Fruit fly (Drosophila melanogaster): ENCODE data around the gene IntS12.

DNA sequence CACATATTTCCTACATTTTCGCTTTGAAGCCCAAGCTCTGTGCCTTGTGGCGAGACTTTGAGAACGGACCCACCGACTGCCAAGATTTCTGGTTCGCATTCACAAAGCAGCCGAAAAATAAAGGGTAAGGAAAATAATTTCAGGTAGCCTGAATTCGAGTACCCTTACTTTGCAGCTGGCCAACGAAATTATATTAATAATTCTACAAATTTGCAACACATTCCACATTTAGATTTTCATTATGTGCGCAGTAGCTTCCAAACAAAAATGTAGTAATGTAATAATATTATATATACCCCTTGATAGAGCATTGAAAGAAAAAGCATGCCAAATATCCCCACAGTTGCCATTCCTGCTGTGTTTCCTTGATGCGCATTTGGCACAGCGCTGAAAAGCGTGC is 16.7 kb upstream of the IntS12 start:
- TF ChIP-seq CG8478 (optimal IDR thresholded peaks at IDR 0.05), result no peak
- TF ChIP-seq CTCF (optimal IDR thresholded peaks at IDR 0.05), result no peak

Measured in S2 (cell line).